Fruit fly (Drosophila melanogaster) whole organism, embryonic: ENCODE data around the gene Uro.
A peak's percentile ranks its signal among the peaks of the same experiment; 100 is the strongest.

Experiments
- Atf-2 ChIP-seq: fragments of 200-800 bp; sonication (Bioruptor generic); optimal IDR thresholded peaks from 2 replicates; lab custom pipeline; 2016; ENCODE audit warnings: missing biosample characterization, missing genetic modification characterization
- CG10366 ChIP-seq: fragments of 200-800 bp; sonication (Bioruptor generic); IDR thresholded peaks from 2 replicates; pipeline ENCODE4 v1.3.6; 2022; ENCODE audit warnings: missing biosample characterization, missing genetic modification characterization
- CG10431 ChIP-seq: fragments of 200-800 bp; sonication (Bioruptor generic); optimal IDR thresholded peaks from 3 replicates; lab custom pipeline; 2018; ENCODE audit warnings: missing biosample characterization, mild to moderate bottlenecking, missing genetic modification characterization
- CG1233 ChIP-seq: fragments of 200-800 bp; sonication (Bioruptor generic); optimal IDR thresholded peaks from 4 replicates; lab custom pipeline; 2018; ENCODE audit warnings: missing biosample characterization, mild to moderate bottlenecking, missing genetic modification characterization
- CG14014 ChIP-seq: fragments of 200-800 bp; sonication (Bioruptor generic); IDR thresholded peaks from 2 replicates; pipeline ENCODE4 v1.3.6; 2022; ENCODE audit warnings: missing biosample characterization, missing genetic modification characterization
- CG1603 ChIP-seq: fragments of 200-800 bp; sonication (Bioruptor generic); optimal IDR thresholded peaks from 2 replicates; lab custom pipeline; 2019; ENCODE audit warnings: missing biosample characterization, mild to moderate bottlenecking, missing genetic modification characterization, moderate library complexity
- CG2116 ChIP-seq: fragments of 200-800 bp; sonication (Bioruptor generic); optimal IDR thresholded peaks from 3 replicates; lab custom pipeline; 2018; ENCODE audit warnings: missing biosample characterization, mild to moderate bottlenecking, missing genetic modification characterization
- CG2129 ChIP-seq: fragments of 200-800 bp; sonication (Bioruptor generic); IDR thresholded peaks from 2 replicates; pipeline ENCODE4 v1.3.6; 2022; ENCODE audit warnings: missing biosample characterization, missing genetic modification characterization; ENCODE audit not compliant: partially characterized antibody
- CG2875 ChIP-seq: fragments of 200-800 bp; sonication (Bioruptor generic); optimal IDR thresholded peaks from 2 replicates; lab custom pipeline; 2017; ENCODE audit warnings: missing biosample characterization, mild to moderate bottlenecking, missing genetic modification characterization, missing genetic modification reagents
- CG32532 ChIP-seq: fragments of 200-800 bp; sonication (Bioruptor generic); IDR thresholded peaks from 2 replicates; pipeline ENCODE4 v1.3.6; 2022; ENCODE audit warnings: missing biosample characterization, missing genetic modification characterization
- CG32767 ChIP-seq: fragments of 200-800 bp; sonication (Bioruptor generic); IDR thresholded peaks from 2 replicates; pipeline ENCODE4 v1.3.6; 2022; ENCODE audit warnings: missing biosample characterization, missing genetic modification characterization
- CG33557 ChIP-seq: fragments of 200-800 bp; sonication (Bioruptor generic); optimal IDR thresholded peaks from 2 replicates; lab custom pipeline; 2019; ENCODE audit warnings: missing biosample characterization, mild to moderate bottlenecking, missing genetic modification characterization, moderate library complexity
- CG34422 ChIP-seq: fragments of 200-800 bp; sonication (Bioruptor generic); IDR thresholded peaks from 3 replicates; pipeline ENCODE4 v1.3.6; 2022; ENCODE audit warnings: missing biosample characterization, missing genetic modification characterization
- CG4730 ChIP-seq: fragments of 200-800 bp; sonication (Bioruptor generic); IDR thresholded peaks from 2 replicates; pipeline ENCODE4 v1.3.6; 2022; ENCODE audit warnings: missing biosample characterization, missing genetic modification characterization
- CG6683 ChIP-seq: fragments of 200-800 bp; sonication (Bioruptor generic); optimal IDR thresholded peaks from 2 replicates; lab custom pipeline; 2017; ENCODE audit warnings: missing biosample characterization, mild to moderate bottlenecking, missing genetic modification characterization, missing genetic modification reagents
- CG6813 ChIP-seq: fragments of 200-800 bp; sonication (Bioruptor generic); optimal IDR thresholded peaks from 2 replicates; lab custom pipeline; 2017; ENCODE audit warnings: missing biosample characterization, missing genetic modification characterization, mild to moderate bottlenecking, moderate library complexity, missing genetic modification reagents
- CG8089 ChIP-seq: fragments of 200-800 bp; sonication (Bioruptor generic); optimal IDR thresholded peaks from 3 replicates; lab custom pipeline; 2016; ENCODE audit warnings: missing biosample characterization, missing genetic modification characterization
- CG8281 ChIP-seq: fragments of 200-800 bp; sonication (Bioruptor generic); optimal IDR thresholded peaks from 2 replicates; lab custom pipeline; 2018; ENCODE audit warnings: missing biosample characterization, mild to moderate bottlenecking, missing genetic modification characterization, moderate library complexity
- CoRest ChIP-seq: fragments of 200-800 bp; sonication (Bioruptor generic); optimal IDR thresholded peaks from 3 replicates; lab custom pipeline; 2018; ENCODE audit warnings: missing biosample characterization, mild to moderate bottlenecking, missing genetic modification characterization, moderate library complexity
- Dfd ChIP-seq, 2 experiments: fragments of >200 bp; optimal IDR thresholded peaks; 2 replicates each; lab custom pipeline; 2017; ENCODE audit warnings: missing biosample characterization in 2 of 2, missing genetic modification characterization in 2 of 2
- Dp ChIP-seq: fragments of 200-800 bp; sonication (Bioruptor generic); optimal IDR thresholded peaks from 2 replicates; lab custom pipeline; 2018; ENCODE audit warnings: missing biosample characterization, mild to moderate bottlenecking, missing genetic modification characterization, moderate library complexity
- Dref ChIP-seq: fragments of 200-800 bp; sonication (Bioruptor generic); IDR thresholded peaks from 2 replicates; pipeline ENCODE4 v1.3.6; 2022; ENCODE audit warnings: missing biosample characterization, missing genetic modification characterization
- HLH4C ChIP-seq: fragments of 200-800 bp; sonication (Bioruptor generic); IDR thresholded peaks from 3 replicates; pipeline ENCODE4 v1.3.6; 2022; ENCODE audit warnings: missing biosample characterization, missing genetic modification characterization; ENCODE audit not compliant: partially characterized antibody
- Lim3 ChIP-seq: fragments of 200-800 bp; sonication (Bioruptor generic); IDR thresholded peaks from 2 replicates; pipeline ENCODE4 v1.3.6; 2022; ENCODE audit warnings: missing biosample characterization, missing genetic modification characterization
- Max ChIP-seq: fragments of 200-800 bp; sonication (Bioruptor generic); optimal IDR thresholded peaks from 2 replicates; lab custom pipeline; 2016; ENCODE audit warnings: missing biosample characterization, mild to moderate bottlenecking, missing genetic modification characterization
- Poxn ChIP-seq: fragments of 200-800 bp; sonication (Bioruptor generic); IDR thresholded peaks from 2 replicates; pipeline ENCODE4 v1.3.6; 2022; ENCODE audit warnings: missing biosample characterization, missing genetic modification characterization
- Six4 ChIP-seq: fragments of 200-800 bp; sonication (Bioruptor generic); optimal IDR thresholded peaks from 2 replicates; lab custom pipeline; 2016; ENCODE audit warnings: missing biosample characterization, missing genetic modification characterization
- Sry-β ChIP-seq: fragments of 200-800 bp; sonication (Bioruptor generic); optimal IDR thresholded peaks from 2 replicates; lab custom pipeline; 2018; ENCODE audit warnings: missing biosample characterization, mild to moderate bottlenecking, missing genetic modification characterization, moderate library complexity
- Xrp1 ChIP-seq: fragments of 200-800 bp; sonication (Bioruptor generic); IDR thresholded peaks from 2 replicates; pipeline ENCODE4 v1.3.6; 2022; ENCODE audit warnings: missing biosample characterization, missing genetic modification characterization
- al ChIP-seq: fragments of 200-800 bp; sonication (Bioruptor generic); IDR thresholded peaks from 2 replicates; pipeline ENCODE4 v1.3.6; 2022; ENCODE audit warnings: missing biosample characterization, missing genetic modification characterization
- ara ChIP-seq: fragments of 200-800 bp; sonication (Bioruptor generic); IDR thresholded peaks from 2 replicates; pipeline ENCODE4 v1.3.6; 2022; ENCODE audit warnings: missing biosample characterization, missing genetic modification characterization
- bowl ChIP-seq: fragments of 200-800 bp; sonication (Bioruptor generic); IDR thresholded peaks from 2 replicates; pipeline ENCODE4 v1.3.6; 2022; ENCODE audit warnings: missing biosample characterization, missing genetic modification characterization
- btn ChIP-seq: fragments of 200-800 bp; sonication (Bioruptor generic); optimal IDR thresholded peaks from 2 replicates; lab custom pipeline; 2016; ENCODE audit warnings: missing biosample characterization, missing genetic modification characterization
- ci ChIP-seq: fragments of 200-800 bp; sonication (Bioruptor generic); IDR thresholded peaks from 3 replicates; pipeline ENCODE4 v1.3.6; 2022; ENCODE audit warnings: missing biosample characterization, missing genetic modification characterization
- corto ChIP-seq: fragments of 200-800 bp; sonication (Bioruptor generic); optimal IDR thresholded peaks from 2 replicates; lab custom pipeline; 2016; ENCODE audit warnings: missing biosample characterization, mild to moderate bottlenecking, missing genetic modification characterization, moderate library complexity
- ems ChIP-seq: fragments of 200-800 bp; sonication (Bioruptor generic); optimal IDR thresholded peaks from 3 replicates; lab custom pipeline; 2016; ENCODE audit warnings: missing biosample characterization, missing genetic modification characterization
- gcm2 ChIP-seq: fragments of 200-800 bp; sonication (Bioruptor generic); optimal IDR thresholded peaks from 2 replicates; lab custom pipeline; 2016; ENCODE audit warnings: missing biosample characterization, missing genetic modification characterization
- gem ChIP-seq: fragments of 200-800 bp; sonication (Bioruptor generic); optimal IDR thresholded peaks from 2 replicates; lab custom pipeline; 2019; ENCODE audit warnings: missing biosample characterization, mild to moderate bottlenecking, missing genetic modification characterization, moderate library complexity
- gsb-n ChIP-seq: fragments of 200-800 bp; sonication (Bioruptor generic); optimal IDR thresholded peaks from 3 replicates; lab custom pipeline; 2018; ENCODE audit warnings: missing biosample characterization, mild to moderate bottlenecking, missing genetic modification characterization
- hbn ChIP-seq: fragments of 200-800 bp; sonication (Bioruptor generic); IDR thresholded peaks from 2 replicates; pipeline ENCODE4 v1.3.6; 2022; ENCODE audit warnings: missing biosample characterization, missing genetic modification characterization; ENCODE audit not compliant: partially characterized antibody
- inv ChIP-seq: fragments of 200-800 bp; sonication (Bioruptor generic); IDR thresholded peaks from 2 replicates; pipeline ENCODE4 v1.3.6; 2022; ENCODE audit warnings: missing biosample characterization, missing genetic modification characterization; ENCODE audit not compliant: partially characterized antibody
- lbe ChIP-seq: fragments of 200-800 bp; sonication (Bioruptor generic); optimal IDR thresholded peaks from 2 replicates; lab custom pipeline; 2016; ENCODE audit warnings: missing biosample characterization, mild to moderate bottlenecking, missing genetic modification characterization
- nau ChIP-seq: fragments of 200-800 bp; sonication (Bioruptor generic); optimal IDR thresholded peaks from 3 replicates; lab custom pipeline; 2017; ENCODE audit warnings: missing biosample characterization, mild to moderate bottlenecking, missing genetic modification characterization, missing genetic modification reagents
- org-1 ChIP-seq: fragments of 200-800 bp; sonication (Bioruptor generic); optimal IDR thresholded peaks from 2 replicates; lab custom pipeline; 2017; ENCODE audit warnings: missing biosample characterization, missing genetic modification characterization
- otp ChIP-seq: fragments of 200-800 bp; sonication (Bioruptor generic); IDR thresholded peaks from 3 replicates; pipeline ENCODE4, ENCODE4 v1.3.6; 2022; ENCODE audit warnings: missing biosample characterization, missing genetic modification characterization
- sens ChIP-seq: fragments of 200-800 bp; sonication (Bioruptor generic); peaks from one replicate; lab custom pipeline; 2016; ENCODE audit warnings: missing biosample characterization, missing genetic modification characterization
- seq ChIP-seq: fragments of 200-800 bp; sonication (Bioruptor generic); IDR thresholded peaks from 2 replicates; pipeline ENCODE4 v1.3.6; 2022; ENCODE audit warnings: missing biosample characterization, missing genetic modification characterization
- slou ChIP-seq: fragments of 200-800 bp; sonication (Bioruptor generic); optimal IDR thresholded peaks from 3 replicates; lab custom pipeline; 2016; ENCODE audit warnings: missing biosample characterization, missing genetic modification characterization
- sob ChIP-seq: fragments of 200-800 bp; sonication (Bioruptor generic); IDR thresholded peaks from 2 replicates; pipeline ENCODE4 v1.3.6; 2022; ENCODE audit warnings: missing biosample characterization, missing genetic modification characterization
- tap ChIP-seq: fragments of 200-800 bp; optimal IDR thresholded peaks from 3 replicates; lab custom pipeline; 2019; ENCODE audit warnings: missing biosample characterization, mild to moderate bottlenecking, missing genetic modification characterization, moderate library complexity
- tna ChIP-seq: fragments of 200-800 bp; sonication (Bioruptor generic); IDR thresholded peaks from 2 replicates; pipeline ENCODE4 v1.3.6; 2022; ENCODE audit warnings: missing biosample characterization, missing genetic modification characterization; ENCODE audit not compliant: partially characterized antibody
- toy ChIP-seq: fragments of 200-800 bp; sonication (Bioruptor generic); IDR thresholded peaks from 2 replicates; pipeline ENCODE4 v1.3.6; 2022; ENCODE audit warnings: missing biosample characterization, missing genetic modification characterization

Uro gene

DNA sequence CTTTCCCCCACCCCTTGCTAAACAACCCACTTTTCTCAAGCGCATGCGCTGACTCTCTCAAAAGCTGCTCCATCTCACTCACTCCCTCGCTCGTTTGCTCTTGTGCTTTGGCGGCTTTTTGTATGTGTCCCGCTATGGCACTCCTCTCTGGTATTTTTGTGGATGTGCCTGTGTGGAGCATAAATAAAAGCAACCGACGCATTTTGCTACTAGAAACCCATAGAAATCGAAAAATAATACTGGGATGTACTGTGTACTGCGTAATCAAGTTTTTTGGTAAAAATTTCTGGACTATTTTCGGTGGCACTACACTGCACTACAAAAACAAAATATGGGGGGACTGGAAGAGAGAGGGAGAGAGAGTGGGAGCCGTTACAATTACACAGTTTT, 29.8 kb downstream of the Uro start (continued):
- TF ChIP-seq slou (no peak), org-1 (GFP tag; lab: Kevin White, UChicago) (no peak), sob (0 out of 2 replicates have a peak, but pooled peaks have one; percentile 25), CG6683 (GFP tag; lab: Kevin White, UChicago) (no peak), CG32532 (GFP tag; lab: Robert Waterston, UW) (peak; percentile 55; the same call in 1 of the 2 replicates), CG8281 (tag; lab: Kevin White, UChicago) (no peak), CG2116 (GFP tag; lab: Kevin White, UChicago) (no peak), toy (GFP tag; lab: Robert Waterston, UW) (no peak), Dp (GFP tag; lab: Kevin White, UChicago) (peak; percentile 38), CG10366 (GFP tag; lab: Robert Waterston, UW) (no peak), CG34422 (GFP tag; lab: Robert Waterston, UW) (peak; percentile 77; the same call in 1 of the 3 replicates), tna (no peak), lbe (no peak), Poxn (GFP tag; lab: Robert Waterston, UW) (no peak), Six4 (GFP tag; lab: Kevin White, UChicago) (no peak), sens (peak; percentile 91), ci (GFP tag; lab: Robert Waterston, UW) (peak; percentile 60; the same call in 1 of the 3 replicates), ems (no peak), bowl (no peak), Xrp1 (GFP tag; lab: Robert Waterston, UW) (no peak), Dfd (GFP tag; optimal IDR thresholded peaks at IDR 0.05; lab: Kevin White, UChicago) (no peak), CG8089 (GFP tag; lab: Kevin White, UChicago) (no peak), CG33557 (GFP tag; lab: Kevin White, UChicago) (no peak), CG6813 (GFP tag; lab: Kevin White, UChicago) (peak; percentile 58), Dref (0 out of 2 replicates have a peak, but pooled peaks have one; percentile 35), CG32767 (peak; percentile 79), CG1603 (tag; lab: Kevin White, UChicago) (no peak), HLH4C (GFP tag; lab: Robert Waterston, UW) (no peak), CG10431 (no peak), CoRest (peak; percentile 2), seq (GFP tag; lab: Robert Waterston, UW) (no peak), hbn (GFP tag; lab: Robert Waterston, UW) (peak; percentile 26), gcm2 (GFP tag; lab: Kevin White, UChicago) (no peak), Max (no peak), CG2875 (no peak), CG1233 (GFP tag; lab: Kevin White, UChicago) (no peak), nau (GFP tag; lab: Kevin White, UChicago) (no peak), al (no peak), gem (tag; lab: Kevin White, UChicago) (no peak), CG14014 (peak; percentile 19; the same call in 1 of the 2 replicates), otp (GFP tag; lab: Robert Waterston, UW) (no peak), tap (tag; lab: Kevin White, UChicago) (peak; percentile 20), Sry-β (GFP tag; lab: Kevin White, UChicago) (no peak), gsb-n (tag; lab: Kevin White, UChicago) (no peak), ara (no peak), Atf-2 (GFP tag; lab: Kevin White, UChicago) (no peak), Lim3 (GFP tag; lab: Robert Waterston, UW) (no peak), btn (GFP tag; lab: Kevin White, UChicago) (no peak), corto (GFP tag; lab: Kevin White, UChicago) (no peak), CG4730 (no peak), CG2129 (GFP tag; lab: Robert Waterston, UW) (no peak), inv (no peak)
